Worm (Caenorhabditis elegans) whole organism, young adult: Measurements from ENCODE around the gene let-858.

Experiments used
- B0261.1 ChIP-seq: sonication (generic microtip); optimal IDR thresholded peaks from 2 replicates; lab custom pipeline; 2016; ENCODE audit warnings: mild to moderate bottlenecking, missing genetic modification characterization, moderate library complexity, missing compliant biosample characterization
- F39B2.1 ChIP-seq: fragments of 200-800 bp; sonication (Bioruptor generic); IDR thresholded peaks from 2 replicates; pipeline ENCODE4 v1.3.6; 2022; ENCODE audit warnings: missing genetic modification reagents, missing genetic modification characterization, missing compliant biosample characterization
- atf-7 ChIP-seq: sonication (generic microtip); optimal IDR thresholded peaks from 2 replicates; lab custom pipeline; 2017; ENCODE audit warnings: mild to moderate bottlenecking, missing genetic modification characterization, missing compliant biosample characterization
- lin-35 ChIP-seq, 3 experiments: fragments of 150-350 bp in 2 of 3; sonication (generic microtip) in 1 of 3; optimal IDR thresholded peaks; 2 replicates each; lab custom pipeline; 2014 to 2018; ENCODE audit warnings: missing biosample characterization in 3 of 3, missing genetic modification characterization in 3 of 3, missing genetic modification reagents in 3 of 3
- madf-10 ChIP-seq: sonication (generic microtip); optimal IDR thresholded peaks from 2 replicates; lab custom pipeline; 2016; ENCODE audit warnings: mild to moderate bottlenecking, missing genetic modification characterization, missing compliant biosample characterization
- madf-8 ChIP-seq: fragments of 200-800 bp; sonication (Bioruptor generic); conservative IDR thresholded peaks from 2 replicates; pipeline ENCODE4 v1.3.6; 2022; ENCODE audit warnings: missing genetic modification reagents, missing genetic modification characterization, missing compliant biosample characterization
- snpc-4 ChIP-seq, 5 experiments: fragments of 150-350 bp in 1 of 5; sonication (generic microtip) in 4 of 5; optimal IDR thresholded peaks; 2 replicates each; lab custom pipeline; 2014 to 2018; ENCODE audit warnings: missing genetic modification characterization in 5 of 5, missing biosample characterization in 3 of 5, antibody characterized with exemption in 2 of 5, mild to moderate bottlenecking in 2 of 5, missing compliant biosample characterization in 2 of 5, missing genotype in 2 of 5, moderate library complexity in 2 of 5, missing genetic modification reagents in 1 of 5
- ztf-28 ChIP-seq: fragments of 200-800 bp; sonication (Bioruptor generic); IDR thresholded peaks from 2 replicates; pipeline ENCODE4 v1.3.6; 2022; ENCODE audit warnings: missing genetic modification reagents, missing genetic modification characterization, missing compliant biosample characterization
- ztf-6 ChIP-seq: fragments of 200-800 bp; sonication (Bioruptor generic); IDR thresholded peaks from 2 replicates; pipeline ENCODE4 v1.3.6; 2022; ENCODE audit warnings: missing genetic modification reagents, missing genetic modification characterization, missing compliant biosample characterization

- TF ChIP-seq F39B2.1 (GFP tag; lab: Robert Waterston, UW), result no peak
- TF ChIP-seq snpc-4 (GFP tag; optimal IDR thresholded peaks at IDR 0.05; lab: Kevin White, UChicago), result no peak
- TF ChIP-seq snpc-4 (tag; optimal IDR thresholded peaks at IDR 0.05; lab: Kevin White, UChicago), result peak; percentile 26 to 57 (median 46)
- TF ChIP-seq B0261.1, result no peak
- TF ChIP-seq ztf-6 (GFP tag; lab: Robert Waterston, UW), result no peak
- TF ChIP-seq madf-10 (tag; lab: Kevin White, UChicago), result peak; percentile 26
- TF ChIP-seq ztf-28 (GFP tag; lab: Robert Waterston, UW), result no peak
- TF ChIP-seq atf-7 (tag; lab: Kevin White, UChicago), result peak; percentile 4
- TF ChIP-seq madf-8 (GFP tag; lab: Robert Waterston, UW), result no peak
- TF ChIP-seq lin-35 (GFP tag; optimal IDR thresholded peaks at IDR 0.05; lab: Kevin White, UChicago), result peak in 1 of 3 experiments; percentile 7
Measured at ce11 chrII:11042878-11043331, 20.7 kb downstream of the let-858 start.
